Fruit fly (Drosophila melanogaster): ENCODE measurements around the gene ft.
A peak's percentile ranks its signal among the peaks of the same experiment; 100 is the strongest.

The ft gene

DNA sequence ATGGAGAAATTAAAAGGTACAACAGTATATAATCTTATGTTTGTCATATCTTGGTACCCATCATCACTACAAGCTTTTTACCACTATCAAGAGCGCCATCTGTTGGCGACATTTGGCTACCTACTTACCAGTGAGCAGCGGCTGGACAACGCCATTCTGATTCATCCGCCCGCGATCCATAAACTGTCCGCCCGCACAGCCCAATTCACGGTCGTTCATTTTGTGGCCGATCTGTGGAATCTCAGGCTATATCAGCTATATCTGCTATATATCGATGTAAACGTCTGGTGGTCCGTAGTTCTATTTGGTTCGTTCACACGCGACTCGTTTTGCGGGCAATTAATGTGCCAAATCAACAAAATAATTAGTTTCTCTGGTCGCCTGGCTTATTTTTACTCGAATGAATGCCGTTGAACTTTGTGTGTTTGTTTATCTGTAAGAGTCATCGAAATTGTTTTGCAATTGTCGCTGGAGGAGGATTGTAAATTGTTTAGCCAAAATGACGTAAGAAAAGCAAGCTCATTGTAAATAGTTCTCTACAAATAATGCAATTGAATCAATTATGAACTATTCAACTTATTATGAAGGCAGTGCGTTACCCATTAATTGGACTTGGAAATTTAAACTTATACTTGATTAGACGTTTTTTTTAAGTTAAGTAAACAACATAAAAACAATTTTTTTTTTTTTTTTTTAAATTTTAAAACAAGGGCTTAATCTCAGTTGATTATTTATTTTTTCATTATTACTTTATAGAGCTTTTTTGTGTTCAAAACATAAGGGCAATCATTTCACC is 25.1 kb downstream of the ft start:
- TF ChIP-seq Hnf4 (GFP tag; optimal IDR thresholded peaks at IDR 0.05) (no peak), Vsx2 (GFP tag; optimal IDR thresholded peaks at IDR 0.05; ENCODE audit: partially characterized antibody) (no peak), br (GFP tag; optimal IDR thresholded peaks at IDR 0.05) (no peak), fru (GFP tag; optimal IDR thresholded peaks at IDR 0.05) (no peak), woc (GFP tag; optimal IDR thresholded peaks at IDR 0.05) (no peak), Hr78 (GFP tag; optimal IDR thresholded peaks at IDR 0.05) (no peak), Hr83 (GFP tag; optimal IDR thresholded peaks at IDR 0.05; ENCODE audit: poor library complexity, severe bottlenecking) (no peak), Abd-B (GFP tag; optimal IDR thresholded peaks at IDR 0.05) (no peak), rgr (GFP tag; optimal IDR thresholded peaks at IDR 0.05) (no peak), CG9705 (GFP tag; optimal IDR thresholded peaks at IDR 0.05) (no peak), CrebA (GFP tag; optimal IDR thresholded peaks at IDR 0.05; ENCODE audit: borderline replicate concordance) (no peak), foxo (GFP tag; optimal IDR thresholded peaks at IDR 0.05) (no peak), pan (optimal IDR thresholded peaks at IDR 0.05) (no peak), OdsH (GFP tag; optimal IDR thresholded peaks at IDR 0.05) (no peak), Myc (optimal IDR thresholded peaks at IDR 0.05) (no peak), Mio (GFP tag; optimal IDR thresholded peaks at IDR 0.05) (no peak), Rel (GFP tag; optimal IDR thresholded peaks at IDR 0.05) (no peak), Rel (tag; optimal IDR thresholded peaks at IDR 0.05) (no peak), Sp1 (GFP tag; optimal IDR thresholded peaks at IDR 0.05) (no peak), jim (GFP tag; optimal IDR thresholded peaks at IDR 0.05) (no peak), Dfd (GFP tag; optimal IDR thresholded peaks at IDR 0.05) (no peak)

dm6 chr2L:4195672-4196281 is 25.8 kb downstream of the ft start:
- TF ChIP-seq Mio (GFP tag; optimal IDR thresholded peaks at IDR 0.05) (no peak), lola (GFP tag; optimal IDR thresholded peaks at IDR 0.05) (no peak), CG9705 (GFP tag; optimal IDR thresholded peaks at IDR 0.05) (no peak), Abd-B (GFP tag; optimal IDR thresholded peaks at IDR 0.05) (no peak), dmrt93B (GFP tag; optimal IDR thresholded peaks at IDR 0.05) (no peak), dsf (GFP tag; optimal IDR thresholded peaks at IDR 0.05; ENCODE audit: borderline replicate concordance) (no peak), tai (GFP tag; optimal IDR thresholded peaks at IDR 0.05) (no peak), br (GFP tag; optimal IDR thresholded peaks at IDR 0.05) (peak; percentile 43), GATAd (GFP tag; optimal IDR thresholded peaks at IDR 0.05) (no peak), jim (GFP tag; optimal IDR thresholded peaks at IDR 0.05) (no peak), CrebA (GFP tag; optimal IDR thresholded peaks at IDR 0.05; ENCODE audit: borderline replicate concordance) (no peak), Vsx2 (GFP tag; optimal IDR thresholded peaks at IDR 0.05; ENCODE audit: partially characterized antibody) (no peak), Myc (optimal IDR thresholded peaks at IDR 0.05) (no peak), rgr (GFP tag; optimal IDR thresholded peaks at IDR 0.05) (peak; percentile 52), woc (GFP tag; optimal IDR thresholded peaks at IDR 0.05) (peak; percentile 22), Sp1 (GFP tag; optimal IDR thresholded peaks at IDR 0.05) (no peak), brk (GFP tag; optimal IDR thresholded peaks at IDR 0.05) (no peak), OdsH (GFP tag; optimal IDR thresholded peaks at IDR 0.05) (peak; percentile 25), fru (GFP tag; optimal IDR thresholded peaks at IDR 0.05) (no peak), sage (GFP tag; optimal IDR thresholded peaks at IDR 0.05) (peak; percentile 23), usp (GFP tag; optimal IDR thresholded peaks at IDR 0.05) (no peak), foxo (GFP tag; optimal IDR thresholded peaks at IDR 0.05) (peak in 1 of 2 experiments; percentile 56), HLH106 (tag; optimal IDR thresholded peaks at IDR 0.05) (no peak), h (GFP tag; optimal IDR thresholded peaks at IDR 0.05) (peak; percentile 59), Rel (GFP tag; optimal IDR thresholded peaks at IDR 0.05) (no peak), Rel (tag; optimal IDR thresholded peaks at IDR 0.05) (peak; percentile 70), Dfd (GFP tag; optimal IDR thresholded peaks at IDR 0.05) (no peak), ey (GFP tag; optimal IDR thresholded peaks at IDR 0.05) (peak; percentile 30), psq (GFP tag; optimal IDR thresholded peaks at IDR 0.05) (peak; percentile 8)

- TF ChIP-seq GATAd (GFP tag; optimal IDR thresholded peaks at IDR 0.05) (no peak), Myc (optimal IDR thresholded peaks at IDR 0.05) (peak; percentile 64), dsf (GFP tag; optimal IDR thresholded peaks at IDR 0.05; ENCODE audit: borderline replicate concordance) (peak; percentile 5), tai (GFP tag; optimal IDR thresholded peaks at IDR 0.05) (peak; percentile 71)
Measured at dm6 chr2L:4187631-4188173, 33.9 kb downstream of the ft start, which contains the start of the genes Tbcc and lectin-24Db. Gene Tbcc (minus strand): TSS chr2L:4187793. Gene lectin-24Db (plus strand): TSS chr2L:4188123.

All from whole organism, wandering third instar larva.